Worm (Caenorhabditis elegans): ENCODE data around the gene clec-128.

Gene clec-128

DNA sequence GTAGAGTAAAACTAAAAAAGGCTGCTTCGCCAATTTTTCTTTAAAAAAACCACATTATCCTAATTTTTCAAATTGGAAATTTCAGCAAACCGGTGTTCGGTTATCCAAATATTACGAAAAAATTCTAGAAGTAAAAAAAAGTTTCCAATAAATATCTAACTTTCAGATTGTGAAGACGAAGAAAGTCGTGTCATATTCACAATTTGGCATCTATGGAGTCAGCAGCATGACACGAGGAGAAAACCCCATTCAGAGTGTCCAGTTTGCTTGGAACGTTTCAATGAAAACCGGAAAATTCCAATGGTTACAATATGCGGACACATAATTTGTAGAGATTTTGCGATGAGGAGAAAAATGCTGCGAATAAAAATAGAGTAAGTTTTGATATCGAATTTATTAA is 24.5 kb upstream of the clec-128 start, which contains the start of gene Y49F6A.12:
Y49F6A.12 (plus strand) TSS at position 301 of the 400 bp plus-strand sequence.
- no peak for TF ChIP-seq ama-1 (optimal IDR thresholded peaks at IDR 0.05)
- TF ChIP-seq ama-1 (GFP tag; optimal IDR thresholded peaks at IDR 0.05), result no peak
- no peak for TF ChIP-seq dpl-1 (GFP tag; optimal IDR thresholded peaks at IDR 0.05)
- no peak for TF ChIP-seq F22D6.2 (tag; optimal IDR thresholded peaks at IDR 0.05)
- TF ChIP-seq lsl-1 (GFP tag; optimal IDR thresholded peaks at IDR 0.05), result no peak
- no peak for TF ChIP-seq mes-4 (tag; optimal IDR thresholded peaks at IDR 0.05)
- TF ChIP-seq somi-1 (GFP tag; optimal IDR thresholded peaks at IDR 0.05), result no peak
- TF ChIP-seq attf-6 (GFP tag; IDR thresholded peaks at IDR 0.05), result no peak
- no peak for TF ChIP-seq F55B11.4 (tag; optimal IDR thresholded peaks at IDR 0.05; ENCODE audit: borderline replicate concordance, insufficient read depth)
- no peak for TF ChIP-seq Y67H2A.10 (GFP tag; conservative IDR thresholded peaks at IDR 0.05)
- no peak for TF ChIP-seq ets-4 (GFP tag; optimal IDR thresholded peaks at IDR 0.05)

DNA sequence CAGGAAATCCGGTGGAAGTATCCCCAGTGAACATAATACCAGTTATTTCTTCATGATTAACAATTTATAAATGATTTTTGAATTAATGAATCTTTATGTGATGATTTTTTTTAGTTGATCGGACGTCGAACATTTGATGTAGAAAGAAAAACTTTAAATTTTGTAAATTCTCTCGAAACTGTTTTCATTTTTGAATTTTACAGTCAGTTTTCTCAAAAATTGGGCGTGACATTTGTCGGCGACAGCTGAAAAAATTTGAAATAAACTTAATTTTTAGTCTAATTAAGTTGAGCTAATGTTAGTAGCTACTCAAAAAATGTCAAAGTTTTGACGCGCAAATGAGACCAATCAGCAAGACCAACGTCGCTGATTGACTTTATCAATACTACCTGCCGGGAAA is 12.6 kb upstream of the clec-128 start, which contains the start of gene srh-60:
srh-60 (plus strand) TSS at position 301 of the 400 bp plus-strand sequence.
- TF ChIP-seq cebp-1 (GFP tag; IDR thresholded peaks at IDR 0.05) (no peak), cebp-1 (tag; optimal IDR thresholded peaks at IDR 0.05) (no peak), nfya-2 (GFP tag; IDR thresholded peaks at IDR 0.05) (no peak), D2030.7 (GFP tag; IDR thresholded peaks at IDR 0.05) (no peak), F55B11.4 (tag; optimal IDR thresholded peaks at IDR 0.05; ENCODE audit: borderline replicate concordance, insufficient read depth) (no peak), T26A5.8 (tag; optimal IDR thresholded peaks at IDR 0.05) (no peak), hrde-1 (tag; optimal IDR thresholded peaks at IDR 0.05; ENCODE audit: borderline replicate concordance) (no peak), ccch-3 (GFP tag; optimal IDR thresholded peaks at IDR 0.05) (no peak), ztf-22 (GFP tag; optimal IDR thresholded peaks at IDR 0.05) (no peak), somi-1 (GFP tag; optimal IDR thresholded peaks at IDR 0.05) (no peak), madf-8 (GFP tag; conservative IDR thresholded peaks at IDR 0.05) (no peak), Y53G8AR.9 (GFP tag; conservative IDR thresholded peaks at IDR 0.05) (no peak), ztf-26 (tag; optimal IDR thresholded peaks at IDR 0.05) (no peak), mxl-1 (tag; optimal IDR thresholded peaks at IDR 0.05) (no peak), nhr-80 (tag; optimal IDR thresholded peaks at IDR 0.05) (no peak), madf-6 (GFP tag; IDR thresholded peaks at IDR 0.05) (no peak), B0035.1 (tag; optimal IDR thresholded peaks at IDR 0.05) (no peak), ekl-4 (GFP tag; IDR thresholded peaks at IDR 0.05) (no peak), egl-18 (GFP tag; IDR thresholded peaks at IDR 0.05) (no peak)

DNA sequence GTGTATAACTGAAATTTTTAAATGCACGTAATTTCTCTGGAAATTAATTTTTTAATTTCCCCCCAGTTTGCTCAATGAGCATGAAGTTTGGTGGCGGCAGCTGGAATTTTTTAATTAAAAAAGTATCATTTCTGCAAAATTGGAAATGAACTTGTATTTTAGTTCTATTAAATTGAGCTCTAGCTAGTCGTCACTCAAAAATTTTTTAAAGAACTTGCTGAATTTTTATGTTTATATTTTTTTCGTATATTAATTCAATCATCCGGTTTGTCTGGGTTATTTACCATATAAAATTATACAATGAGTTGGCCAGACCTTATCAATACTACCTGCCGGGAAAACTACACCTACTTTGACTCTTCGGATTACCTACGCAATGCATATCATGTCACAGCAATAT is 10.9 kb upstream of the clec-128 start, which contains the start of gene srh-59:
srh-59 (plus strand) TSS at position 301 of the 400 bp plus-strand sequence.
- TF ChIP-seq dpff-1 (tag; optimal IDR thresholded peaks at IDR 0.05) (no peak), somi-1 (GFP tag; optimal IDR thresholded peaks at IDR 0.05) (no peak), ceh-40 (GFP tag; IDR thresholded peaks at IDR 0.05) (no peak), athp-1 (tag; optimal IDR thresholded peaks at IDR 0.05) (no peak), attf-3 (GFP tag; conservative IDR thresholded peaks at IDR 0.05) (no peak), chd-7 (tag; optimal IDR thresholded peaks at IDR 0.05) (no peak), D2030.7 (GFP tag; IDR thresholded peaks at IDR 0.05) (no peak), repo-1 (tag; optimal IDR thresholded peaks at IDR 0.05) (no peak), F33H1.4 (GFP tag; IDR thresholded peaks at IDR 0.05) (no peak), F22D6.2 (tag; optimal IDR thresholded peaks at IDR 0.05) (no peak), snpc-1.3 (tag; optimal IDR thresholded peaks at IDR 0.05; ENCODE audit: insufficient read depth) (no peak), nhr-90 (tag; optimal IDR thresholded peaks at IDR 0.05) (no peak), cebp-1 (GFP tag; IDR thresholded peaks at IDR 0.05) (no peak), cebp-1 (tag; optimal IDR thresholded peaks at IDR 0.05) (no peak), ceh-100 (GFP tag; IDR thresholded peaks at IDR 0.05) (no peak), F57A8.1 (GFP tag; optimal IDR thresholded peaks at IDR 0.05) (no peak), lin-35 (GFP tag; optimal IDR thresholded peaks at IDR 0.05) (no peak), ztf-25 (GFP tag; IDR thresholded peaks at IDR 0.05) (no peak), aptf-2 (GFP tag; conservative IDR thresholded peaks at IDR 0.05) (no peak)
